Worm (Caenorhabditis elegans) whole organism, midembryonic: ENCODE measurements around the gene lnp-1.

Experiments used
- med-1 ChIP-seq: sonication (generic microtip); optimal IDR thresholded peaks from 2 replicates; lab custom pipeline; 2017; ENCODE audit warnings: missing genetic modification characterization, mild to moderate bottlenecking, missing compliant biosample characterization, antibody characterized with exemption, missing genetic modification reagents; ENCODE audit not compliant: insufficient read depth
- ref-1 ChIP-seq: fragments of 200-800 bp; sonication (Bioruptor generic); conservative IDR thresholded peaks from 2 replicates; pipeline ENCODE4 v1.3.6; 2022; ENCODE audit warnings: missing genetic modification reagents, missing genetic modification characterization, missing compliant biosample characterization
- tab-1 ChIP-seq: fragments of 200-800 bp; sonication (Bioruptor generic); IDR thresholded peaks from 2 replicates; pipeline ENCODE4 v1.3.6; 2022; ENCODE audit warnings: missing genetic modification characterization, missing compliant biosample characterization

DNA sequence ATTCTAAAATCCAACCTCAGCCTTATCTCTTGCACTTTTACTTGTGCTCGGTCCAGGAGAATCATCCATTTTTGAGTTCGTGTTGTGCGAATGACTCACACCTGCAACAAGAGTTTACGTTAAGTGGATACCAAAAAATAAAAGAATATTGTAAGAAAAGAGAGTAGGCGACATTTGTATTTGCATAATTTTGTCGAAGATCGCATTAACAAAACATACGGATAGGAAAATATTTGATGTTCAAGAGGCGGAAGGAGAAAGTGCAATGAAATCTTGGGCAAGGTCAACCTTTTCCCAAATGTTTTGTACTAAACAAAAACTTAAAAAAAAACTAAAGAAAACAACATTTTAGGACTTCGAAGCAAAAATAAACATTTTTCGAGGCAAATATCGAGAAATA lies 17.3 kb downstream of the lnp-1 start, which contains the start of gene spat-3:
- TF ChIP-seq med-1 (no peak), tab-1 (GFP tag; lab: Robert Waterston, UW) (no peak), ref-1 (no peak)
